Fruit fly (Drosophila melanogaster) Kc167 (cell line): ENCODE results near the gene ago.

ENCODE experiments used
- Sin3A ChIP-seq: fragments of >200 bp; optimal IDR thresholded peaks from 2 replicates; lab custom pipeline; 2018; ENCODE audit warnings: missing external identifiers
- ttk ChIP-seq: sonication (Bioruptor generic); optimal IDR thresholded peaks from 2 replicates; lab custom pipeline; 2017; ENCODE audit warnings: missing external identifiers

dm6 chr3L:4219291-4220228 is 34.5 kb downstream of the ago start:
- TF ChIP-seq Sin3A (lab: Kevin White, UChicago) (no peak), ttk (lab: Kevin White, UChicago) (no peak)
